Fruit fly (Drosophila melanogaster) whole organism, prepupa: ENCODE data around the gene CG15646.

Experiments used
- Blimp-1 ChIP-seq: fragments of 200-800 bp; sonication (Bioruptor generic); optimal IDR thresholded peaks from 3 replicates; lab custom pipeline; 2017; ENCODE audit warnings: missing biosample characterization, missing genetic modification characterization, mild to moderate bottlenecking, moderate library complexity, missing genetic modification reagents
- CG10669 ChIP-seq: fragments of 200-800 bp; sonication (Bioruptor generic); optimal IDR thresholded peaks from 3 replicates; lab custom pipeline; 2018; ENCODE audit warnings: missing biosample characterization, mild to moderate bottlenecking, missing genetic modification characterization, moderate library complexity
- CG11762 ChIP-seq: fragments of 200-800 bp; sonication (Bioruptor generic); optimal IDR thresholded peaks from 3 replicates; lab custom pipeline; 2016; ENCODE audit warnings: missing biosample characterization, missing genetic modification characterization; ENCODE audit not compliant: insufficient read depth
- CG11902 ChIP-seq: fragments of 200-800 bp; sonication (Bioruptor generic); optimal IDR thresholded peaks from 3 replicates; lab custom pipeline; 2016; ENCODE audit warnings: missing biosample characterization, missing genetic modification characterization
- CG15336 ChIP-seq: fragments of 200-800 bp; sonication (Bioruptor generic); IDR thresholded peaks from 2 replicates; pipeline ENCODE4 v1.3.6; 2022; ENCODE audit warnings: missing biosample characterization, missing genetic modification characterization
- CG1621 ChIP-seq: fragments of 200-800 bp; sonication (Bioruptor generic); optimal IDR thresholded peaks from 3 replicates; lab custom pipeline; 2018; ENCODE audit warnings: missing biosample characterization, mild to moderate bottlenecking, missing genetic modification characterization
- CG16779 ChIP-seq: fragments of 200-800 bp; sonication (Bioruptor generic); optimal IDR thresholded peaks from 3 replicates; lab custom pipeline; 2017; ENCODE audit warnings: missing biosample characterization, mild to moderate bottlenecking, missing genetic modification characterization
- CG3032 ChIP-seq: fragments of 200-800 bp; optimal IDR thresholded peaks from 2 replicates; lab custom pipeline; 2019; ENCODE audit warnings: missing biosample characterization, mild to moderate bottlenecking, missing genetic modification characterization, moderate library complexity
- CG31627 ChIP-seq: fragments of 200-800 bp; sonication (Bioruptor generic); optimal IDR thresholded peaks from 3 replicates; lab custom pipeline; 2016; ENCODE audit warnings: missing biosample characterization, missing genetic modification characterization
- CG32006 ChIP-seq: fragments of 200-800 bp; sonication (Bioruptor generic); optimal IDR thresholded peaks from 3 replicates; lab custom pipeline; 2017; ENCODE audit warnings: missing biosample characterization, mild to moderate bottlenecking, missing genetic modification characterization
- CG34406 ChIP-seq: fragments of 200-800 bp; sonication (Bioruptor generic); optimal IDR thresholded peaks from 3 replicates; lab custom pipeline; 2016; ENCODE audit warnings: missing biosample characterization, missing genetic modification characterization
- CG4318 ChIP-seq: fragments of 200-800 bp; sonication (Bioruptor generic); optimal IDR thresholded peaks from 3 replicates; lab custom pipeline; 2017; ENCODE audit warnings: missing biosample characterization, mild to moderate bottlenecking, missing genetic modification characterization
- CG6792 ChIP-seq: fragments of 200-800 bp; sonication (Bioruptor generic); optimal IDR thresholded peaks from 3 replicates; lab custom pipeline; 2016; ENCODE audit warnings: missing biosample characterization, missing genetic modification characterization
- CG6808 ChIP-seq: fragments of 200-800 bp; sonication (Bioruptor generic); optimal IDR thresholded peaks from 3 replicates; lab custom pipeline; 2017; ENCODE audit warnings: missing biosample characterization, missing genetic modification characterization, mild to moderate bottlenecking, moderate library complexity, missing genetic modification reagents
- CG8119 ChIP-seq: fragments of 200-800 bp; sonication (Bioruptor generic); IDR thresholded peaks from 3 replicates; pipeline ENCODE4 v1.3.6; 2022; ENCODE audit warnings: missing biosample characterization, missing genetic modification characterization
- CG8319 ChIP-seq: fragments of 200-800 bp; sonication (Bioruptor generic); optimal IDR thresholded peaks from 3 replicates; lab custom pipeline; 2016; ENCODE audit warnings: missing biosample characterization, missing genetic modification characterization
- Eip75B ChIP-seq: fragments of 200-800 bp; sonication (Bioruptor generic); optimal IDR thresholded peaks from 3 replicates; lab custom pipeline; 2016; ENCODE audit warnings: missing biosample characterization, missing genetic modification characterization
- Ets96B ChIP-seq: fragments of 200-800 bp; optimal IDR thresholded peaks from 2 replicates; lab custom pipeline; 2019; ENCODE audit warnings: missing biosample characterization, mild to moderate bottlenecking, missing genetic modification characterization, moderate library complexity
- Hr38 ChIP-seq: sonication (Bioruptor generic); optimal IDR thresholded peaks from 2 replicates; lab custom pipeline; 2016; ENCODE audit warnings: missing biosample characterization, missing genetic modification characterization
- Met ChIP-seq: fragments of 200-800 bp; sonication (Bioruptor generic); optimal IDR thresholded peaks from 3 replicates; lab custom pipeline; 2016; ENCODE audit warnings: missing biosample characterization, missing genetic modification characterization
- OdsH ChIP-seq: fragments of 200-800 bp; sonication (Bioruptor generic); optimal IDR thresholded peaks from 3 replicates; lab custom pipeline; 2016; ENCODE audit warnings: missing biosample characterization, missing genetic modification characterization
- Smox ChIP-seq: fragments of 200-800 bp; sonication (Bioruptor generic); optimal IDR thresholded peaks from 3 replicates; lab custom pipeline; 2016; ENCODE audit warnings: missing biosample characterization, missing genetic modification characterization
- Sox102F ChIP-seq: fragments of 200-800 bp; sonication (Bioruptor generic); optimal IDR thresholded peaks from 2 replicates; lab custom pipeline; 2016; ENCODE audit warnings: missing biosample characterization, mild to moderate bottlenecking, missing genetic modification characterization
- Sox15 ChIP-seq: fragments of 200-800 bp; sonication (Bioruptor generic); optimal IDR thresholded peaks from 3 replicates; lab custom pipeline; 2016; ENCODE audit warnings: missing biosample characterization, missing genetic modification characterization
- achi ChIP-seq: fragments of 200-800 bp; sonication (Bioruptor generic); optimal IDR thresholded peaks from 3 replicates; lab custom pipeline; 2016; ENCODE audit warnings: missing biosample characterization, missing genetic modification characterization
- cyc ChIP-seq: fragments of 200-800 bp; sonication (Bioruptor generic); optimal IDR thresholded peaks from 3 replicates; lab custom pipeline; 2016; ENCODE audit warnings: missing biosample characterization, missing genetic modification characterization
- dac ChIP-seq: fragments of 200-800 bp; sonication (Bioruptor generic); optimal IDR thresholded peaks from 2 replicates; lab custom pipeline; 2017; ENCODE audit warnings: missing biosample characterization, mild to moderate bottlenecking, missing genetic modification characterization
- eg ChIP-seq: fragments of 200-800 bp; sonication (Bioruptor generic); IDR thresholded peaks from 3 replicates; pipeline ENCODE4 v1.3.6; 2022; ENCODE audit warnings: missing biosample characterization, missing genetic modification characterization
- fd59A ChIP-seq: fragments of 200-800 bp; sonication (Bioruptor generic); optimal IDR thresholded peaks from 2 replicates; lab custom pipeline; 2017; ENCODE audit warnings: missing biosample characterization, mild to moderate bottlenecking, missing genetic modification characterization, missing genetic modification reagents
- fd85E ChIP-seq: fragments of 200-800 bp; sonication (Bioruptor generic); optimal IDR thresholded peaks from 3 replicates; lab custom pipeline; 2016; ENCODE audit warnings: missing biosample characterization, missing genetic modification characterization
- lz ChIP-seq: fragments of 200-800 bp; sonication (Bioruptor generic); optimal IDR thresholded peaks from 3 replicates; lab custom pipeline; 2016; ENCODE audit warnings: missing biosample characterization, missing genetic modification characterization
- net ChIP-seq: fragments of 200-800 bp; sonication (Bioruptor generic); optimal IDR thresholded peaks from 3 replicates; lab custom pipeline; 2016; ENCODE audit warnings: missing biosample characterization, missing genetic modification characterization
- vri ChIP-seq: fragments of 200-800 bp; sonication (Bioruptor generic); optimal IDR thresholded peaks from 3 replicates; lab custom pipeline; 2016; ENCODE audit warnings: missing biosample characterization, mild to moderate bottlenecking, missing genetic modification characterization

Gene CG15646

dm6 chrX:15617916-15618315, 52.9 kb downstream of the CG15646 start (continued):
- TF ChIP-seq CG8119 (GFP tag; lab: Robert Waterston, UW) (peak; percentile 82), CG16779 (tag; lab: Kevin White, UChicago) (no peak), net (GFP tag; lab: Kevin White, UChicago) (peak; percentile 45), CG8319 (GFP tag; lab: Kevin White, UChicago) (no peak), fd59A (GFP tag; lab: Kevin White, UChicago) (peak; percentile 18), Met (GFP tag; lab: Kevin White, UChicago) (peak; percentile 52), CG3032 (tag; lab: Kevin White, UChicago) (no peak), lz (GFP tag; lab: Kevin White, UChicago) (peak; percentile 17), Hr38 (GFP tag; lab: Kevin White, UChicago) (no peak), Blimp-1 (no peak), CG11762 (GFP tag; lab: Kevin White, UChicago) (no peak), dac (GFP tag; lab: Kevin White, UChicago) (peak; percentile 24), CG1621 (tag; lab: Kevin White, UChicago) (no peak), CG15336 (peak; percentile 80), CG31627 (no peak), CG6808 (no peak), Sox15 (GFP tag; lab: Kevin White, UChicago) (no peak), Eip75B (GFP tag; lab: Kevin White, UChicago) (peak; percentile 3), achi (GFP tag; lab: Kevin White, UChicago) (peak; percentile 69), CG32006 (GFP tag; lab: Kevin White, UChicago) (peak; percentile 69), CG10669 (GFP tag; lab: Kevin White, UChicago) (peak; percentile 6), CG4318 (GFP tag; lab: Kevin White, UChicago) (peak; percentile 3), CG6792 (GFP tag; lab: Kevin White, UChicago) (no peak), eg (peak; percentile 88), Ets96B (tag; lab: Kevin White, UChicago) (peak; percentile 14), vri (peak; percentile 2), OdsH (GFP tag; lab: Kevin White, UChicago) (peak; percentile 53), fd85E (no peak), Sox102F (GFP tag; lab: Kevin White, UChicago) (peak; percentile 44), cyc (GFP tag; lab: Kevin White, UChicago) (no peak), Smox (peak; percentile 35), CG11902 (no peak), CG34406 (peak; percentile 19)
